Fruit fly (Drosophila melanogaster) whole organism, prepupa: ENCODE results near the gene APC4.

Experiments used
- Blimp-1 ChIP-seq: fragments of 200-800 bp; sonication (Bioruptor generic); optimal IDR thresholded peaks from 3 replicates; lab custom pipeline; 2017; ENCODE audit warnings: missing biosample characterization, missing genetic modification characterization, mild to moderate bottlenecking, moderate library complexity, missing genetic modification reagents
- CG10669 ChIP-seq: fragments of 200-800 bp; sonication (Bioruptor generic); optimal IDR thresholded peaks from 3 replicates; lab custom pipeline; 2018; ENCODE audit warnings: missing biosample characterization, mild to moderate bottlenecking, missing genetic modification characterization, moderate library complexity
- CG11294 ChIP-seq: fragments of 200-800 bp; sonication (Bioruptor generic); IDR thresholded peaks from 2 replicates; pipeline ENCODE4 v1.3.6; 2022; ENCODE audit warnings: missing biosample characterization, missing genetic modification characterization
- CG11762 ChIP-seq: fragments of 200-800 bp; sonication (Bioruptor generic); optimal IDR thresholded peaks from 3 replicates; lab custom pipeline; 2016; ENCODE audit warnings: missing biosample characterization, missing genetic modification characterization; ENCODE audit not compliant: insufficient read depth
- CG11902 ChIP-seq: fragments of 200-800 bp; sonication (Bioruptor generic); optimal IDR thresholded peaks from 3 replicates; lab custom pipeline; 2016; ENCODE audit warnings: missing biosample characterization, missing genetic modification characterization
- CG15336 ChIP-seq: fragments of 200-800 bp; sonication (Bioruptor generic); IDR thresholded peaks from 2 replicates; pipeline ENCODE4 v1.3.6; 2022; ENCODE audit warnings: missing biosample characterization, missing genetic modification characterization
- CG1621 ChIP-seq: fragments of 200-800 bp; sonication (Bioruptor generic); optimal IDR thresholded peaks from 3 replicates; lab custom pipeline; 2018; ENCODE audit warnings: missing biosample characterization, mild to moderate bottlenecking, missing genetic modification characterization
- CG16779 ChIP-seq: fragments of 200-800 bp; sonication (Bioruptor generic); optimal IDR thresholded peaks from 3 replicates; lab custom pipeline; 2017; ENCODE audit warnings: missing biosample characterization, mild to moderate bottlenecking, missing genetic modification characterization
- CG3032 ChIP-seq: fragments of 200-800 bp; optimal IDR thresholded peaks from 2 replicates; lab custom pipeline; 2019; ENCODE audit warnings: missing biosample characterization, mild to moderate bottlenecking, missing genetic modification characterization, moderate library complexity
- CG31627 ChIP-seq: fragments of 200-800 bp; sonication (Bioruptor generic); optimal IDR thresholded peaks from 3 replicates; lab custom pipeline; 2016; ENCODE audit warnings: missing biosample characterization, missing genetic modification characterization
- CG3919 ChIP-seq: fragments of 200-800 bp; sonication (Bioruptor generic); optimal IDR thresholded peaks from 3 replicates; lab custom pipeline; 2016; ENCODE audit warnings: missing biosample characterization, missing genetic modification characterization
- CG4318 ChIP-seq: fragments of 200-800 bp; sonication (Bioruptor generic); optimal IDR thresholded peaks from 3 replicates; lab custom pipeline; 2017; ENCODE audit warnings: missing biosample characterization, mild to moderate bottlenecking, missing genetic modification characterization
- CG6276 ChIP-seq: fragments of 200-800 bp; sonication (Bioruptor generic); optimal IDR thresholded peaks from 2 replicates; lab custom pipeline; 2017; ENCODE audit warnings: missing biosample characterization, mild to moderate bottlenecking, missing genetic modification characterization
- CG6792 ChIP-seq: fragments of 200-800 bp; sonication (Bioruptor generic); optimal IDR thresholded peaks from 3 replicates; lab custom pipeline; 2016; ENCODE audit warnings: missing biosample characterization, missing genetic modification characterization
- CG6808 ChIP-seq: fragments of 200-800 bp; sonication (Bioruptor generic); optimal IDR thresholded peaks from 3 replicates; lab custom pipeline; 2017; ENCODE audit warnings: missing biosample characterization, missing genetic modification characterization, mild to moderate bottlenecking, moderate library complexity, missing genetic modification reagents
- CG7368 ChIP-seq: fragments of 200-800 bp; sonication (Bioruptor generic); optimal IDR thresholded peaks from 3 replicates; lab custom pipeline; 2016; ENCODE audit warnings: missing biosample characterization, missing genetic modification characterization
- CG8119 ChIP-seq: fragments of 200-800 bp; sonication (Bioruptor generic); IDR thresholded peaks from 3 replicates; pipeline ENCODE4 v1.3.6; 2022; ENCODE audit warnings: missing biosample characterization, missing genetic modification characterization
- CG8632 ChIP-seq: fragments of 200-800 bp; sonication (Bioruptor generic); optimal IDR thresholded peaks from 3 replicates; lab custom pipeline; 2016; ENCODE audit warnings: missing biosample characterization, missing genetic modification characterization
- CG9139 ChIP-seq: fragments of 200-800 bp; sonication (Bioruptor generic); optimal IDR thresholded peaks from 3 replicates; lab custom pipeline; 2017; ENCODE audit warnings: missing biosample characterization, mild to moderate bottlenecking, missing genetic modification characterization
- Eip75B ChIP-seq: fragments of 200-800 bp; sonication (Bioruptor generic); optimal IDR thresholded peaks from 3 replicates; lab custom pipeline; 2016; ENCODE audit warnings: missing biosample characterization, missing genetic modification characterization
- Eip78C ChIP-seq: fragments of 200-800 bp; sonication (Bioruptor generic); peaks from one replicate; lab custom pipeline; 2016; ENCODE audit warnings: missing biosample characterization, missing genetic modification characterization
- Eip93F ChIP-seq: fragments of 200-800 bp; sonication (Bioruptor generic); optimal IDR thresholded peaks from 2 replicates; lab custom pipeline; 2016; ENCODE audit warnings: missing biosample characterization, mild to moderate bottlenecking, missing genetic modification characterization
- Ets21C ChIP-seq: fragments of 200-800 bp; sonication (Bioruptor generic); optimal IDR thresholded peaks from 3 replicates; lab custom pipeline; 2016; ENCODE audit warnings: missing biosample characterization, missing genetic modification characterization
- Ets96B ChIP-seq: fragments of 200-800 bp; optimal IDR thresholded peaks from 2 replicates; lab custom pipeline; 2019; ENCODE audit warnings: missing biosample characterization, mild to moderate bottlenecking, missing genetic modification characterization, moderate library complexity
- Hr38 ChIP-seq: sonication (Bioruptor generic); optimal IDR thresholded peaks from 2 replicates; lab custom pipeline; 2016; ENCODE audit warnings: missing biosample characterization, missing genetic modification characterization
- Hr4 ChIP-seq: fragments of 200-800 bp; sonication (Bioruptor generic); optimal IDR thresholded peaks from 3 replicates; lab custom pipeline; 2016; ENCODE audit warnings: missing biosample characterization, missing genetic modification characterization
- Lpt ChIP-seq: fragments of 200-800 bp; sonication (Bioruptor generic); optimal IDR thresholded peaks from 3 replicates; lab custom pipeline; 2016; ENCODE audit warnings: missing biosample characterization, missing genetic modification characterization
- Smox ChIP-seq: fragments of 200-800 bp; sonication (Bioruptor generic); optimal IDR thresholded peaks from 3 replicates; lab custom pipeline; 2016; ENCODE audit warnings: missing biosample characterization, missing genetic modification characterization
- Sox102F ChIP-seq: fragments of 200-800 bp; sonication (Bioruptor generic); optimal IDR thresholded peaks from 2 replicates; lab custom pipeline; 2016; ENCODE audit warnings: missing biosample characterization, mild to moderate bottlenecking, missing genetic modification characterization
- Sox14 ChIP-seq: fragments of 200-800 bp; sonication (Bioruptor generic); optimal IDR thresholded peaks from 3 replicates; lab custom pipeline; 2016; ENCODE audit warnings: missing biosample characterization, missing genetic modification characterization
- Sox15 ChIP-seq: fragments of 200-800 bp; sonication (Bioruptor generic); optimal IDR thresholded peaks from 3 replicates; lab custom pipeline; 2016; ENCODE audit warnings: missing biosample characterization, missing genetic modification characterization
- acj6 ChIP-seq: fragments of 200-800 bp; sonication (Bioruptor generic); optimal IDR thresholded peaks from 3 replicates; lab custom pipeline; 2016; ENCODE audit warnings: missing biosample characterization, missing genetic modification characterization
- cyc ChIP-seq: fragments of 200-800 bp; sonication (Bioruptor generic); optimal IDR thresholded peaks from 3 replicates; lab custom pipeline; 2016; ENCODE audit warnings: missing biosample characterization, missing genetic modification characterization
- dac ChIP-seq: fragments of 200-800 bp; sonication (Bioruptor generic); optimal IDR thresholded peaks from 2 replicates; lab custom pipeline; 2017; ENCODE audit warnings: missing biosample characterization, mild to moderate bottlenecking, missing genetic modification characterization
- dsx ChIP-seq: fragments of 200-800 bp; optimal IDR thresholded peaks from 3 replicates; lab custom pipeline; 2019; ENCODE audit warnings: missing biosample characterization, mild to moderate bottlenecking, missing genetic modification characterization, moderate library complexity; ENCODE audit not compliant: poor library complexity, severe bottlenecking
- esn ChIP-seq: fragments of 200-800 bp; sonication (Bioruptor generic); optimal IDR thresholded peaks from 2 replicates; lab custom pipeline; 2016; ENCODE audit warnings: missing biosample characterization, mild to moderate bottlenecking, missing genetic modification characterization, moderate library complexity
- fd59A ChIP-seq: fragments of 200-800 bp; sonication (Bioruptor generic); optimal IDR thresholded peaks from 2 replicates; lab custom pipeline; 2017; ENCODE audit warnings: missing biosample characterization, mild to moderate bottlenecking, missing genetic modification characterization, missing genetic modification reagents
- fd85E ChIP-seq: fragments of 200-800 bp; sonication (Bioruptor generic); optimal IDR thresholded peaks from 3 replicates; lab custom pipeline; 2016; ENCODE audit warnings: missing biosample characterization, missing genetic modification characterization
- fkh ChIP-seq: fragments of 200-800 bp; sonication (Bioruptor generic); optimal IDR thresholded peaks from 3 replicates; lab custom pipeline; 2017; ENCODE audit warnings: missing biosample characterization, mild to moderate bottlenecking, missing genetic modification characterization, moderate library complexity
- lz ChIP-seq: fragments of 200-800 bp; sonication (Bioruptor generic); optimal IDR thresholded peaks from 3 replicates; lab custom pipeline; 2016; ENCODE audit warnings: missing biosample characterization, missing genetic modification characterization
- net ChIP-seq: fragments of 200-800 bp; sonication (Bioruptor generic); optimal IDR thresholded peaks from 3 replicates; lab custom pipeline; 2016; ENCODE audit warnings: missing biosample characterization, missing genetic modification characterization
- pdm3 ChIP-seq: fragments of 200-800 bp; sonication (Bioruptor generic); optimal IDR thresholded peaks from 3 replicates; lab custom pipeline; 2016; ENCODE audit warnings: missing biosample characterization, missing genetic modification characterization
- ss ChIP-seq, 2 experiments: fragments of 200-800 bp; sonication (Bioruptor generic); optimal IDR thresholded peaks; 2 replicates in 1 of 2; 3 replicates in 1 of 2; lab custom pipeline; 2017 to 2018; ENCODE audit warnings: mild to moderate bottlenecking in 2 of 2, missing biosample characterization in 2 of 2, missing genetic modification characterization in 2 of 2, moderate library complexity in 1 of 2
- svp ChIP-seq: fragments of 200-800 bp; sonication (Bioruptor generic); peaks from one replicate; lab custom pipeline; 2016; ENCODE audit warnings: missing biosample characterization, missing genetic modification characterization
- topi ChIP-seq: fragments of 200-800 bp; sonication (Bioruptor generic); optimal IDR thresholded peaks from 3 replicates; lab custom pipeline; 2016; ENCODE audit warnings: missing biosample characterization, missing genetic modification characterization
- vri ChIP-seq: fragments of 200-800 bp; sonication (Bioruptor generic); optimal IDR thresholded peaks from 3 replicates; lab custom pipeline; 2016; ENCODE audit warnings: missing biosample characterization, mild to moderate bottlenecking, missing genetic modification characterization

APC4 gene

dm6 chrX:9048385-9048750 is 34.4 kb upstream of the APC4 start (continued):
- no peak for TF ChIP-seq CG11294 (GFP tag; lab: Robert Waterston, UW)
- TF ChIP-seq CG4318, result no peak
- TF ChIP-seq Blimp-1 (GFP tag; lab: Kevin White, UChicago), result no peak
- TF ChIP-seq svp, result peak; percentile 51
- no peak for TF ChIP-seq esn (GFP tag; lab: Kevin White, UChicago)
- TF ChIP-seq CG15336 (GFP tag; lab: Robert Waterston, UW), result no peak
- no peak for TF ChIP-seq CG8632 (GFP tag; lab: Kevin White, UChicago)
- TF ChIP-seq CG1621, result no peak
- no peak for TF ChIP-seq CG11762 (GFP tag; lab: Kevin White, UChicago)
- no peak for TF ChIP-seq Hr4
- TF ChIP-seq CG7368, result no peak
- TF ChIP-seq CG11902 (GFP tag; lab: Kevin White, UChicago), result no peak
- peak; percentile 17 for TF ChIP-seq cyc (GFP tag; lab: Kevin White, UChicago)

dm6 chrX:9048941-9049340 is 33.8 kb upstream of the APC4 start:
- no peak for TF ChIP-seq CG8119 (GFP tag; lab: Robert Waterston, UW)
- no peak for TF ChIP-seq dac
- no peak for TF ChIP-seq cyc (GFP tag; lab: Kevin White, UChicago)
- TF ChIP-seq svp, result no peak
- TF ChIP-seq Smox (GFP tag; lab: Kevin White, UChicago), result no peak
- TF ChIP-seq CG11902 (GFP tag; lab: Kevin White, UChicago), result no peak
- TF ChIP-seq CG16779 (tag; lab: Kevin White, UChicago), result no peak
- no peak for TF ChIP-seq Eip78C (GFP tag; lab: Kevin White, UChicago)
- TF ChIP-seq CG11762 (GFP tag; lab: Kevin White, UChicago), result no peak
- TF ChIP-seq topi, result no peak
- TF ChIP-seq CG10669 (GFP tag; lab: Kevin White, UChicago), result no peak
- TF ChIP-seq Sox14, result no peak
- no peak for TF ChIP-seq Eip93F (GFP tag; lab: Kevin White, UChicago)
- no peak for TF ChIP-seq Blimp-1 (GFP tag; lab: Kevin White, UChicago)
- no peak for TF ChIP-seq Ets96B
- no peak for TF ChIP-seq lz (GFP tag; lab: Kevin White, UChicago)
- no peak for TF ChIP-seq CG6276
- no peak for TF ChIP-seq fkh (GFP tag; lab: Kevin White, UChicago)
- no peak for TF ChIP-seq fd85E (GFP tag; lab: Kevin White, UChicago)

- TF ChIP-seq Hr38 (GFP tag; lab: Kevin White, UChicago) (no peak), CG3919 (GFP tag; lab: Kevin White, UChicago) (peak; percentile 86), CG4318 (peak; percentile 75), CG15336 (GFP tag; lab: Robert Waterston, UW) (peak; percentile 95), net (GFP tag; lab: Kevin White, UChicago) (peak; percentile 85), topi (peak; percentile 86), CG31627 (GFP tag; lab: Kevin White, UChicago) (peak; percentile 76), CG16779 (tag; lab: Kevin White, UChicago) (peak; percentile 43), Lpt (GFP tag; lab: Kevin White, UChicago) (peak; percentile 85), Eip78C (GFP tag; lab: Kevin White, UChicago) (peak; percentile 94), Eip93F (GFP tag; lab: Kevin White, UChicago) (peak; percentile 26), CG6792 (GFP tag; lab: Kevin White, UChicago) (peak; percentile 85), Ets96B (peak; percentile 86), CG11902 (GFP tag; lab: Kevin White, UChicago) (peak; percentile 75), dsx (peak; percentile 75), Sox102F (GFP tag; lab: Kevin White, UChicago) (peak; percentile 82), acj6 (GFP tag; lab: Kevin White, UChicago) (peak; percentile 83), fd85E (GFP tag; lab: Kevin White, UChicago) (peak; percentile 39), Eip75B (peak; percentile 76), Ets21C (GFP tag; lab: Kevin White, UChicago) (peak; percentile 68), dac (peak; percentile 68), ss (GFP tag; optimal IDR thresholded peaks at IDR 0.05; lab: Kevin White, UChicago) (peak; percentile 61 to 69), CG6276 (peak; percentile 84), Hr4 (peak; percentile 79), fd59A (peak; percentile 71), CG8119 (GFP tag; lab: Robert Waterston, UW) (peak; percentile 92), Sox15 (GFP tag; lab: Kevin White, UChicago) (peak; percentile 63), svp (peak; percentile 82), CG3032 (tag; lab: Kevin White, UChicago) (peak; percentile 77), vri (GFP tag; lab: Kevin White, UChicago) (no peak), pdm3 (GFP tag; lab: Kevin White, UChicago) (peak; percentile 89), CG6808 (peak; percentile 74), CG9139 (GFP tag; lab: Kevin White, UChicago) (no peak), CG11762 (GFP tag; lab: Kevin White, UChicago) (peak; percentile 71), Blimp-1 (GFP tag; lab: Kevin White, UChicago) (peak; percentile 60)
These were observed 22.7 kb upstream of the APC4 start for dm6 chrX:9060078-9060477.
